Worm (Caenorhabditis elegans): ENCODE measurements around the gene bgnt-1.2.

Gene bgnt-1.2

ce11 chrV:2119529-2119928 lies 1.1 kb upstream of the bgnt-1.2 start, which contains the start of gene F22F7.11:
Gene F22F7.11 (plus strand): TSS chrV:2119829.
- TF ChIP-seq lin-39 (tag; optimal IDR thresholded peaks at IDR 0.05) (no peak), ztf-4 (tag; optimal IDR thresholded peaks at IDR 0.05) (no peak), ceh-63 (GFP tag; optimal IDR thresholded peaks at IDR 0.05) (no peak), pax-3 (tag; optimal IDR thresholded peaks at IDR 0.05) (no peak), mdl-1 (tag; optimal IDR thresholded peaks at IDR 0.05) (no peak), ceh-82 (tag; optimal IDR thresholded peaks at IDR 0.05) (no peak), ets-5 (GFP tag; IDR thresholded peaks at IDR 0.05) (no peak), fos-1 (tag; optimal IDR thresholded peaks at IDR 0.05) (no peak), lin-35 (GFP tag; optimal IDR thresholded peaks at IDR 0.05) (no peak), nhr-28 (tag; optimal IDR thresholded peaks at IDR 0.05) (no peak), Y116A8C.19 (tag; optimal IDR thresholded peaks at IDR 0.05; ENCODE audit: borderline replicate concordance) (no peak), zag-1 (tag; optimal IDR thresholded peaks at IDR 0.05) (no peak), nhr-77 (tag; optimal IDR thresholded peaks at IDR 0.05) (no peak)

- TF ChIP-seq ceh-90 (tag; optimal IDR thresholded peaks at IDR 0.05) (no peak), pag-3 (tag; optimal IDR thresholded peaks at IDR 0.05; ENCODE audit: borderline replicate concordance, insufficient read depth) (no peak), blmp-1 (tag; optimal IDR thresholded peaks at IDR 0.05) (peak; percentile 34), efl-1 (optimal IDR thresholded peaks at IDR 0.05) (no peak), efl-1 (GFP tag; optimal IDR thresholded peaks at IDR 0.05 in 1 of 2) (peak in 1 of 2 experiments; percentile 66), hlh-17 (GFP tag; optimal IDR thresholded peaks at IDR 0.05; ENCODE audit: borderline replicate concordance) (no peak)
Observed at ce11 chrV:2110368-2110767, 8.1 kb downstream of the bgnt-1.2 start, which contains the start of gene F22F7.3. Gene F22F7.3 (plus strand): TSS chrV:2110668.

- peak; percentile 59 to 70 for TF ChIP-seq efl-1 (optimal IDR thresholded peaks at IDR 0.05)
- TF ChIP-seq efl-1 (GFP tag; optimal IDR thresholded peaks at IDR 0.05 in 1 of 2): peak; percentile 54 to 85
- peak; percentile 48 to 66 for TF ChIP-seq lin-35 (GFP tag; optimal IDR thresholded peaks at IDR 0.05)
- no peak for TF ChIP-seq snu-23 (GFP tag; optimal IDR thresholded peaks at IDR 0.05)
- TF ChIP-seq lin-15B (tag; optimal IDR thresholded peaks at IDR 0.05): peak; percentile 41
- TF ChIP-seq ztf-11 (tag; optimal IDR thresholded peaks at IDR 0.05): no peak
- TF ChIP-seq ces-1 (GFP tag; optimal IDR thresholded peaks at IDR 0.05): no peak
- peak; percentile 11 for TF ChIP-seq skn-1 (tag; optimal IDR thresholded peaks at IDR 0.05)
- peak in 1 of 3 experiments; percentile 46 for TF ChIP-seq ceh-82 (tag; optimal IDR thresholded peaks at IDR 0.05)
- TF ChIP-seq blmp-1 (tag; optimal IDR thresholded peaks at IDR 0.05): peak; percentile 16
- TF ChIP-seq rnt-1 (tag; optimal IDR thresholded peaks at IDR 0.05): peak; percentile 5
- TF ChIP-seq C16A3.4 (tag; optimal IDR thresholded peaks at IDR 0.05): peak; percentile 30
- peak; percentile 9 to 69 (median 29) for TF ChIP-seq dpl-1 (GFP tag; optimal IDR thresholded peaks at IDR 0.05)
- peak; percentile 47 for TF ChIP-seq nhr-85 (tag)
- TF ChIP-seq xbp-1 (tag; optimal IDR thresholded peaks at IDR 0.05): peak; percentile 26
- TF ChIP-seq isw-1 (GFP tag; IDR thresholded peaks at IDR 0.05): no peak
- TF ChIP-seq nhr-20 (tag; optimal IDR thresholded peaks at IDR 0.05): peak; percentile 42
- peak; percentile 11 for TF ChIP-seq vab-15 (tag; optimal IDR thresholded peaks at IDR 0.05)
- TF ChIP-seq nhr-77 (tag; optimal IDR thresholded peaks at IDR 0.05): peak; percentile 15
- TF ChIP-seq lin-13 (GFP tag; optimal IDR thresholded peaks at IDR 0.05): peak; percentile 13
- TF ChIP-seq nhr-11 (tag; optimal IDR thresholded peaks at IDR 0.05): no peak
- no peak for TF ChIP-seq C04F5.9 (tag; optimal IDR thresholded peaks at IDR 0.05)
Observed at ce11 chrV:2109295-2109694, 9.2 kb downstream of the bgnt-1.2 start, which contains the start of gene ckb-4. Gene ckb-4 (minus strand): TSS chrV:2109434.

- TF ChIP-seq C04F5.9 (tag; optimal IDR thresholded peaks at IDR 0.05) (no peak), ceh-88 (GFP tag; IDR thresholded peaks at IDR 0.05) (no peak), Y116A8C.19 (tag; optimal IDR thresholded peaks at IDR 0.05; ENCODE audit: borderline replicate concordance) (no peak), egl-27 (tag; optimal IDR thresholded peaks at IDR 0.05) (no peak), nhr-11 (tag; optimal IDR thresholded peaks at IDR 0.05) (no peak), aha-1 (tag; optimal IDR thresholded peaks at IDR 0.05) (no peak), efl-1 (optimal IDR thresholded peaks at IDR 0.05) (no peak), efl-1 (GFP tag; optimal IDR thresholded peaks at IDR 0.05 in 1 of 2) (no peak), unc-86 (tag; optimal IDR thresholded peaks at IDR 0.05) (no peak), dpl-1 (GFP tag; optimal IDR thresholded peaks at IDR 0.05) (no peak), nhr-28 (tag; optimal IDR thresholded peaks at IDR 0.05) (no peak)
Observed at ce11 chrV:2105976-2106375, 12.5 kb downstream of the bgnt-1.2 start, which contains the start of gene F22F7.4. Gene F22F7.4 (minus strand): TSS chrV:2106076.
